Worm (Caenorhabditis elegans): ENCODE results near the gene C42C1.9.

DNA sequence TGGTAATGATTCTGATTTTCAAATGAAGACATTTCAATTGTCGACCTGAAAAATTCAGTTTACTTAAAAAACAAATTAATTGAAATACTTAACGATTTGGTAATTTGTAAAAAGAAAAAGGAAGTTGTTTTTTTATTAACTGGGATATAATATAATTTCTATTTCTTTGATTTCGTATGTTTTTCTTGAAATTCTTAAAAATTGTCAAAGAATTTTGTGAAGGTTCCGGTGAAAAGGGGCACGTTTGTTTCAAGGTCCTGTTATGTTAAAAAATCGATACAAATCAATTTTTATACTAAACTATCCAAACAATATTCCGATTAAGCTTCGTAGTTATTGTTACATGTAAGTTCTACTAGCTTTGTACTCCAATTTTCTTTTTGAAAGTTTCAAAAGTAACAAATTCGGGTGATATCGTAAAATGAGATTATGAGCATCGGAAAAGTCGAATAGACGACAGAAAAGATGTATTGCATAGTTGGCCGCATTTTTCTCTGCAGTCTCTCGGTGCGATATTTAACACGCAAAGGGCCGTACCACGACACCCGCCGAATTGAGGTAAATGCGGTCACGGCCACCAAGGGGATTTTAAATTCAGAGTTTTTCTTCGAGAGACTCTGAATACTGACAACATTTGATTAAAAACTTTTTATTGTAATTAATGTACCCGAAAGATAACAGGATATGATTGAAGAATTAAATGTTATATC, 29.9 kb upstream of the C42C1.9 start, which contains the start of gene Y39C12A.9:
- TF ChIP-seq him-1 (tag; optimal IDR thresholded peaks at IDR 0.05) (no peak), dao-5 (tag; optimal IDR thresholded peaks at IDR 0.05) (no peak), W03F9.2 (tag; optimal IDR thresholded peaks at IDR 0.05) (no peak)

All from whole organism, L4/young adult.